Worm (Caenorhabditis elegans) whole organism, L4/young adult: ENCODE measurements around the gene E02H4.4.

Experiments
- W03F9.2 ChIP-seq: fragments of 150-350 bp; optimal IDR thresholded peaks from 2 replicates; lab custom pipeline; 2014; ENCODE audit warnings: missing biosample characterization, missing genetic modification characterization
- him-1 ChIP-seq: sonication (generic microtip); optimal IDR thresholded peaks from 2 replicates; lab custom pipeline; 2016; ENCODE audit warnings: missing genotype, missing genetic modification reagents, missing genetic modification characterization, missing compliant biosample characterization

ce11 chrX:14231987-14232386, 25.8 kb upstream of the E02H4.4 start:
- no peak for TF ChIP-seq him-1 (tag; lab: Kevin White, UChicago)
- TF ChIP-seq W03F9.2 (tag; lab: Kevin White, UChicago), result no peak
